Fruit fly (Drosophila melanogaster) whole organism, embryonic: ENCODE results near the gene CG12640.

Source experiments
- Asciz ChIP-seq: fragments of 200-800 bp; sonication (Bioruptor generic); optimal IDR thresholded peaks from 2 replicates; lab custom pipeline; 2017; ENCODE audit warnings: missing biosample characterization, mild to moderate bottlenecking, missing genetic modification characterization, missing genetic modification reagents
- C15 ChIP-seq: fragments of 200-800 bp; sonication (Bioruptor generic); IDR thresholded peaks from 3 replicates; pipeline ENCODE4 v1.3.6; 2022; ENCODE audit warnings: missing biosample characterization, missing genetic modification characterization
- CG10267 ChIP-seq: fragments of 200-800 bp; sonication (Bioruptor generic); optimal IDR thresholded peaks from 2 replicates; lab custom pipeline; 2018; ENCODE audit warnings: missing biosample characterization, mild to moderate bottlenecking, missing genetic modification characterization, moderate library complexity
- CG12659 ChIP-seq: fragments of 200-800 bp; sonication (Bioruptor generic); optimal IDR thresholded peaks from 3 replicates; lab custom pipeline; 2017; ENCODE audit warnings: mild to moderate bottlenecking, missing biosample characterization, missing genetic modification reagents, missing genetic modification characterization
- CG14050 ChIP-seq: fragments of 200-800 bp; sonication (Bioruptor generic); IDR thresholded peaks from 3 replicates; pipeline ENCODE4 v1.3.6; 2022; ENCODE audit warnings: missing biosample characterization, missing genetic modification characterization
- CG15269 ChIP-seq: fragments of 200-800 bp; sonication (Bioruptor generic); optimal IDR thresholded peaks from 2 replicates; lab custom pipeline; 2018; ENCODE audit warnings: missing biosample characterization, mild to moderate bottlenecking, missing genetic modification characterization, moderate library complexity
- CG17912 ChIP-seq: fragments of 200-800 bp; sonication (Bioruptor generic); optimal IDR thresholded peaks from 2 replicates; lab custom pipeline; 2018; ENCODE audit warnings: missing biosample characterization, mild to moderate bottlenecking, missing genetic modification characterization
- CG18599 ChIP-seq: fragments of 200-800 bp; sonication (Bioruptor generic); optimal IDR thresholded peaks from 3 replicates; lab custom pipeline; 2017; ENCODE audit warnings: missing biosample characterization, missing genetic modification characterization, mild to moderate bottlenecking, moderate library complexity, missing genetic modification reagents
- CG18764 ChIP-seq: fragments of 200-800 bp; sonication (Bioruptor generic); optimal IDR thresholded peaks from 3 replicates; lab custom pipeline; 2016; ENCODE audit warnings: missing biosample characterization, missing genetic modification characterization
- CG2116 ChIP-seq: fragments of 200-800 bp; sonication (Bioruptor generic); optimal IDR thresholded peaks from 3 replicates; lab custom pipeline; 2018; ENCODE audit warnings: missing biosample characterization, mild to moderate bottlenecking, missing genetic modification characterization
- CG2889 ChIP-seq: fragments of 200-800 bp; sonication (Bioruptor generic); IDR thresholded peaks from 3 replicates; pipeline ENCODE4 v1.3.6; 2022; ENCODE audit warnings: missing biosample characterization, missing genetic modification characterization
- CG32767 ChIP-seq: fragments of 200-800 bp; sonication (Bioruptor generic); IDR thresholded peaks from 2 replicates; pipeline ENCODE4 v1.3.6; 2022; ENCODE audit warnings: missing biosample characterization, missing genetic modification characterization
- CG33213 ChIP-seq: fragments of 200-800 bp; sonication (Bioruptor generic); optimal IDR thresholded peaks from 3 replicates; lab custom pipeline; 2016; ENCODE audit warnings: missing biosample characterization, missing genetic modification characterization
- CG4730 ChIP-seq: fragments of 200-800 bp; sonication (Bioruptor generic); IDR thresholded peaks from 2 replicates; pipeline ENCODE4 v1.3.6; 2022; ENCODE audit warnings: missing biosample characterization, missing genetic modification characterization
- CG5245 ChIP-seq: fragments of 200-800 bp; sonication (Bioruptor generic); optimal IDR thresholded peaks from 3 replicates; lab custom pipeline; 2016; ENCODE audit warnings: missing biosample characterization, missing genetic modification characterization
- CG6765 ChIP-seq: fragments of 200-800 bp; sonication (Bioruptor generic); optimal IDR thresholded peaks from 3 replicates; lab custom pipeline; 2017; ENCODE audit warnings: missing biosample characterization, mild to moderate bottlenecking, missing genetic modification characterization
- CG7745 ChIP-seq: fragments of 200-800 bp; sonication (Bioruptor generic); optimal IDR thresholded peaks from 2 replicates; lab custom pipeline; 2018; ENCODE audit warnings: missing biosample characterization, mild to moderate bottlenecking, missing genetic modification characterization, moderate library complexity
- Chrac-16 ChIP-seq: fragments of 200-800 bp; sonication (Bioruptor generic); optimal IDR thresholded peaks from 3 replicates; lab custom pipeline; 2016; ENCODE audit warnings: missing biosample characterization, missing genetic modification characterization
- Dref ChIP-seq: fragments of 200-800 bp; sonication (Bioruptor generic); IDR thresholded peaks from 2 replicates; pipeline ENCODE4 v1.3.6; 2022; ENCODE audit warnings: missing biosample characterization, missing genetic modification characterization
- Eip74EF ChIP-seq, 2 experiments: fragments of 200-800 bp in 1 of 2; fragments of >200 bp in 1 of 2; sonication (Bioruptor generic) in 1 of 2; optimal IDR thresholded peaks; 2 replicates each; lab custom pipeline; 2017 to 2019; ENCODE audit warnings: missing biosample characterization in 2 of 2, missing genetic modification characterization in 2 of 2, mild to moderate bottlenecking in 1 of 2, moderate library complexity in 1 of 2
- Ets97D ChIP-seq: fragments of 200-800 bp; sonication (Bioruptor generic); optimal IDR thresholded peaks from 3 replicates; lab custom pipeline; 2016; ENCODE audit warnings: missing biosample characterization, missing genetic modification characterization
- HmgZ ChIP-seq: fragments of 200-800 bp; sonication (Bioruptor generic); optimal IDR thresholded peaks from 2 replicates; lab custom pipeline; 2018; ENCODE audit warnings: missing biosample characterization, mild to moderate bottlenecking, missing genetic modification characterization
- Kr ChIP-seq: fragments of 200-800 bp; sonication (Bioruptor generic); optimal IDR thresholded peaks from 2 replicates; lab custom pipeline; 2017; ENCODE audit warnings: missing biosample characterization, mild to moderate bottlenecking, missing genetic modification characterization
- MESR4 ChIP-seq: fragments of 200-800 bp; sonication (Bioruptor generic); optimal IDR thresholded peaks from 2 replicates; lab custom pipeline; 2018; ENCODE audit warnings: missing biosample characterization, mild to moderate bottlenecking, missing genetic modification characterization, moderate library complexity
- Mad ChIP-seq: fragments of 200-800 bp; sonication (Bioruptor generic); optimal IDR thresholded peaks from 2 replicates; lab custom pipeline; 2016; ENCODE audit warnings: missing biosample characterization, missing genetic modification characterization
- Max ChIP-seq: fragments of 200-800 bp; sonication (Bioruptor generic); optimal IDR thresholded peaks from 2 replicates; lab custom pipeline; 2016; ENCODE audit warnings: missing biosample characterization, mild to moderate bottlenecking, missing genetic modification characterization
- Med ChIP-seq: fragments of 200-800 bp; sonication (Bioruptor generic); peaks from one replicate; lab custom pipeline; 2016; ENCODE audit warnings: missing biosample characterization, missing genetic modification characterization, mild to moderate bottlenecking, inconsistent platforms, moderate library complexity
- PHDP ChIP-seq: fragments of 200-800 bp; sonication (Bioruptor generic); optimal IDR thresholded peaks from 3 replicates; lab custom pipeline; 2018; ENCODE audit warnings: missing biosample characterization, mild to moderate bottlenecking, missing genetic modification characterization, moderate library complexity
- Pdp1 ChIP-seq, 2 experiments: fragments of 200-800 bp; sonication (Bioruptor generic); optimal IDR thresholded peaks; 3 replicates each; lab custom pipeline; 2016; ENCODE audit warnings: missing biosample characterization in 2 of 2, missing genetic modification characterization in 2 of 2, mild to moderate bottlenecking in 1 of 2, moderate library complexity in 1 of 2
- Rfx ChIP-seq: fragments of 200-800 bp; sonication (Bioruptor generic); IDR thresholded peaks from 2 replicates; pipeline ENCODE4 v1.3.6; 2022; ENCODE audit warnings: missing biosample characterization, missing genetic modification characterization
- Side ChIP-seq: fragments of 200-800 bp; sonication (Bioruptor generic); optimal IDR thresholded peaks from 2 replicates; lab custom pipeline; 2016; ENCODE audit warnings: missing biosample characterization, missing genetic modification characterization
- ato ChIP-seq: fragments of 200-800 bp; sonication (Bioruptor generic); IDR thresholded peaks from 2 replicates; pipeline ENCODE4 v1.3.6; 2022; ENCODE audit warnings: missing biosample characterization, missing genetic modification characterization; ENCODE audit not compliant: partially characterized antibody
- bbx ChIP-seq: fragments of 200-800 bp; sonication (Bioruptor generic); IDR thresholded peaks from 2 replicates; pipeline ENCODE4 v1.3.6; 2022; ENCODE audit warnings: missing biosample characterization, missing genetic modification characterization; ENCODE audit not compliant: partially characterized antibody
- gsb ChIP-seq: fragments of 200-800 bp; sonication (Bioruptor generic); IDR thresholded peaks from 2 replicates; pipeline ENCODE4 v1.3.6; 2022; ENCODE audit warnings: missing biosample characterization, missing genetic modification characterization
- hb ChIP-seq: fragments of 200-800 bp; sonication (Bioruptor generic); IDR thresholded peaks from 3 replicates; pipeline ENCODE4 v1.3.6; 2022; ENCODE audit warnings: missing biosample characterization, missing genetic modification characterization; ENCODE audit not compliant: partially characterized antibody
- hbn ChIP-seq: fragments of 200-800 bp; sonication (Bioruptor generic); IDR thresholded peaks from 2 replicates; pipeline ENCODE4 v1.3.6; 2022; ENCODE audit warnings: missing biosample characterization, missing genetic modification characterization; ENCODE audit not compliant: partially characterized antibody
- lilli ChIP-seq: fragments of 200-800 bp; sonication (Bioruptor generic); optimal IDR thresholded peaks from 3 replicates; lab custom pipeline; 2016; ENCODE audit warnings: missing biosample characterization, missing genetic modification characterization
- mirr ChIP-seq: fragments of 200-800 bp; sonication (Bioruptor generic); optimal IDR thresholded peaks from 3 replicates; lab custom pipeline; 2018; ENCODE audit warnings: missing biosample characterization, mild to moderate bottlenecking, missing genetic modification characterization
- nmo ChIP-seq: fragments of 200-800 bp; sonication (Bioruptor generic); optimal IDR thresholded peaks from 2 replicates; lab custom pipeline; 2018; ENCODE audit warnings: missing biosample characterization, mild to moderate bottlenecking, missing genetic modification characterization, moderate library complexity
- slbo ChIP-seq: fragments of 200-800 bp; sonication (Bioruptor generic); IDR thresholded peaks from 2 replicates; pipeline ENCODE4 v1.3.6; 2022; ENCODE audit warnings: missing biosample characterization, missing genetic modification characterization
- slou ChIP-seq: fragments of 200-800 bp; sonication (Bioruptor generic); optimal IDR thresholded peaks from 3 replicates; lab custom pipeline; 2016; ENCODE audit warnings: missing biosample characterization, missing genetic modification characterization
- stwl ChIP-seq: fragments of 200-800 bp; sonication (Bioruptor generic); optimal IDR thresholded peaks from 3 replicates; lab custom pipeline; 2018; ENCODE audit warnings: missing biosample characterization, mild to moderate bottlenecking, missing genetic modification characterization, moderate library complexity
- tup ChIP-seq: fragments of 200-800 bp; sonication (Bioruptor generic); optimal IDR thresholded peaks from 2 replicates; lab custom pipeline; 2016; ENCODE audit warnings: missing biosample characterization, mild to moderate bottlenecking, missing genetic modification characterization, moderate library complexity
- vvl ChIP-seq: fragments of 200-800 bp; sonication (Bioruptor generic); IDR thresholded peaks from 2 replicates; pipeline ENCODE4 v1.3.6; 2022; ENCODE audit warnings: missing biosample characterization, missing genetic modification characterization

The CG12640 gene

dm6 chrX:10472614-10473248 is 40.1 kb upstream of the CG12640 start (continued):
- TF ChIP-seq CG32767 (GFP tag; lab: Robert Waterston, UW) (0 out of 2 replicates have a peak, but pooled peaks have one; percentile 18), MESR4 (GFP tag; lab: Kevin White, UChicago) (peak; percentile 43), Chrac-16 (GFP tag; lab: Kevin White, UChicago) (no peak), Max (GFP tag; lab: Kevin White, UChicago) (no peak), CG14050 (GFP tag; lab: Robert Waterston, UW) (no peak), stwl (tag; lab: Kevin White, UChicago) (peak; percentile 35), ato (GFP tag; lab: Robert Waterston, UW) (0 out of 2 replicates have a peak, but pooled peaks have one; percentile 18)

- TF ChIP-seq Med (GFP tag; lab: Kevin White, UChicago): peak; percentile 63
- TF ChIP-seq Kr: no peak
- no peak for TF ChIP-seq CG6765 (GFP tag; lab: Kevin White, UChicago)
Observed at dm6 chrX:10464531-10464930, 31.9 kb upstream of the CG12640 start.

dm6 chrX:10463056-10463710 is 30.6 kb upstream of the CG12640 start:
- TF ChIP-seq hbn (GFP tag; lab: Robert Waterston, UW) (peak; percentile 29; the same call in 1 of the 2 replicates), CG5245 (no peak), C15 (GFP tag; lab: Robert Waterston, UW) (no peak), PHDP (tag; lab: Kevin White, UChicago) (no peak), slbo (peak; percentile 31), CG2889 (peak; percentile 53; the same call in 2 of the 3 replicates), ato (GFP tag; lab: Robert Waterston, UW) (peak; percentile 25; the same call in 1 of the 2 replicates), CG10267 (tag; lab: Kevin White, UChicago) (peak; percentile 23), Side (GFP tag; lab: Kevin White, UChicago) (peak; percentile 12), gsb (GFP tag; lab: Robert Waterston, UW) (no peak), CG17912 (GFP tag; lab: Kevin White, UChicago) (no peak), nmo (peak; percentile 22), vvl (GFP tag; lab: Robert Waterston, UW) (peak; percentile 51), CG4730 (no peak), Pdp1 (GFP tag; optimal IDR thresholded peaks at IDR 0.05; lab: Kevin White, UChicago) (peak in 1 of 2 experiments; percentile 59), CG18599 (peak; percentile 16), Eip74EF (GFP tag; optimal IDR thresholded peaks at IDR 0.05; lab: Kevin White, UChicago) (no peak), CG12659 (peak; percentile 55), CG7745 (no peak), CG15269 (tag; lab: Kevin White, UChicago) (no peak), Rfx (GFP tag; lab: Robert Waterston, UW) (0 out of 2 replicates have a peak, but pooled peaks have one; percentile 21), lilli (peak; percentile 37), Dref (GFP tag; lab: Robert Waterston, UW) (peak; percentile 88), CG33213 (GFP tag; lab: Kevin White, UChicago) (peak; percentile 15), HmgZ (tag; lab: Kevin White, UChicago) (peak; percentile 38), CG2116 (GFP tag; lab: Kevin White, UChicago) (peak; percentile 74), Ets97D (peak; percentile 91), CG18764 (no peak), mirr (GFP tag; lab: Kevin White, UChicago) (no peak), Mad (GFP tag; lab: Kevin White, UChicago) (no peak), slou (GFP tag; lab: Kevin White, UChicago) (no peak), Asciz (GFP tag; lab: Kevin White, UChicago) (no peak), bbx (GFP tag; lab: Robert Waterston, UW) (peak; percentile 70), tup (no peak), hb (GFP tag; lab: Robert Waterston, UW) (no peak)
